Fruit fly (Drosophila melanogaster) whole organism, adult: Measurements from ENCODE around the gene CG15820.

ENCODE experiments used
- CG1620 ChIP-seq: fragments of 200-800 bp; sonication (Bioruptor generic); optimal IDR thresholded peaks from 2 replicates; lab custom pipeline; 2016; ENCODE audit warnings: missing biosample characterization, missing genetic modification characterization
- CG33017 ChIP-seq: fragments of 200-800 bp; sonication (Bioruptor generic); optimal IDR thresholded peaks from 2 replicates; lab custom pipeline; 2018; ENCODE audit warnings: missing biosample characterization, mild to moderate bottlenecking, missing genetic modification characterization, moderate library complexity
- CG7101 ChIP-seq: fragments of 200-800 bp; sonication (Bioruptor generic); optimal IDR thresholded peaks from 2 replicates; lab custom pipeline; 2018; ENCODE audit warnings: missing biosample characterization, mild to moderate bottlenecking, missing genetic modification characterization, moderate library complexity
- cic ChIP-seq: fragments of 200-800 bp; sonication (Bioruptor generic); optimal IDR thresholded peaks from 2 replicates; lab custom pipeline; 2017; ENCODE audit warnings: missing biosample characterization, mild to moderate bottlenecking, missing genetic modification characterization, moderate library complexity
- cnc ChIP-seq, 2 experiments: fragments of >200 bp; optimal IDR thresholded peaks; 2 replicates each; lab custom pipeline; 2017
- pad ChIP-seq: fragments of 200-800 bp; sonication (Bioruptor generic); optimal IDR thresholded peaks from 3 replicates; lab custom pipeline; 2017; ENCODE audit warnings: missing biosample characterization, missing genetic modification characterization, mild to moderate bottlenecking, moderate library complexity, missing genetic modification reagents

DNA sequence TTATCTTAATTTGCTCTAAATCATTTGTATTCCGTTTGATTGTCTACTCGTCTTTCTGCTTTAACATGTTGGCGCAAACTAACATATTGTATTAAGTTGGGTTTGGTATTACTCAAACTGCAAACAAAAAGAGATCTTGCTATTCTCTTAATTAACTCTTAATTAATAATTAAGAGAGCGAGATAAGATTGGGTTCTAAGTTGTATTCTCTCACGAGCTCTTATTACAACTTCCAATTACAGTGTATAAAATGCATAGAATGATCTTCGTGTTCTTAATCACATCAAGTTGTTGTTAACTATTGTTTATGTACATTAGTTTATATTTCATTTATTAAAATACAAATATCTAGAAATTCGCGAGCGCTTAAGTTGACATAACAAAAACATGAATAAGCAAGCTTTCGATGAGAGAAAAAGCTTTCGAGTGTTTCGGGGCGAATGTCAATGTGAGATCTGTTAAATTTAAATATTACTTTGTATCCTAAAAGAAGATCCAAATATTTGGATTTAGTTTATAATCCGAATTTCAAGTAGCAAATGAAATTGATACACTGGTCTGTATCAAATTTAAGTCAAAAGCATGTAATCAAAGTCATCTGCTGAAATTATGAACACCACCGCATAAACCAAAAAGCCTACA, 3.1 kb downstream of the CG15820 start, which contains the start of gene CG5704:
- TF ChIP-seq CG33017 (no peak), cnc (optimal IDR thresholded peaks at IDR 0.05; lab: Kevin White, UChicago) (no peak), CG1620 (GFP tag; lab: Kevin White, UChicago) (no peak), cic (GFP tag; lab: Kevin White, UChicago) (no peak), CG7101 (no peak), pad (GFP tag; lab: Kevin White, UChicago) (no peak)
